Worm (Caenorhabditis elegans): ENCODE measurements around the gene glt-1.

DNA sequence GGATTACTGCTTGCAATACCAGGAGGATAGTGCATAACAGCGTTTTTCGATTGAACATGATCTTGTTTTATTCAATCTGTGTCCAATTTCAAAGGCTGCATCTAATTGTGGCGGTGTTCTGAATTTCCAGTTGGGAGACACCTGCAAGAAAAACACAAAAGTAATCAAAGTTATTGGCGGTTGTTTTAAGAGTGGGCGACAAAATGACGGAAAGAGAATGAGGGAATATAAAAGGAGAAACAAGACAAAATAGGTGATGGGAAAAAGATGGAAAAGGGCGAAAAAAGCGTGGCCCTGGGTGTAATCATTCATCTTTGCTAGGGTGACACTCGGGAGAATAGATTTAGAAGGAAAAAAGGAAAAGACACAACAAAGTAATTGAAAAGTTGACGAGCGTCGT is 30.0 kb upstream of the glt-1 start, which contains the start of the genes ZK377.15 and sax-3:
- TF ChIP-seq mdl-1 (tag; optimal IDR thresholded peaks at IDR 0.05) (no peak), sdz-12 (GFP tag; optimal IDR thresholded peaks at IDR 0.05) (no peak), lir-3 (tag; optimal IDR thresholded peaks at IDR 0.05) (no peak), snpc-1.2 (GFP tag; IDR thresholded peaks at IDR 0.05) (no peak), nhr-102 (tag; optimal IDR thresholded peaks at IDR 0.05) (no peak), dpl-1 (GFP tag; optimal IDR thresholded peaks at IDR 0.05) (no peak), daf-12 (tag; optimal IDR thresholded peaks at IDR 0.05) (no peak), snpc-4 (tag; optimal IDR thresholded peaks at IDR 0.05) (no peak), egl-43 (GFP tag; IDR thresholded peaks at IDR 0.05) (no peak), nhr-237 (tag; optimal IDR thresholded peaks at IDR 0.05) (no peak), ceh-82 (tag; optimal IDR thresholded peaks at IDR 0.05) (no peak), Y48G9A.11 (GFP tag; IDR thresholded peaks at IDR 0.05) (no peak), lin-39 (tag; optimal IDR thresholded peaks at IDR 0.05) (no peak)

All from whole organism, L4 larva.